Worm (Caenorhabditis elegans): ENCODE measurements around the gene mcu-1.

Gene mcu-1

DNA sequence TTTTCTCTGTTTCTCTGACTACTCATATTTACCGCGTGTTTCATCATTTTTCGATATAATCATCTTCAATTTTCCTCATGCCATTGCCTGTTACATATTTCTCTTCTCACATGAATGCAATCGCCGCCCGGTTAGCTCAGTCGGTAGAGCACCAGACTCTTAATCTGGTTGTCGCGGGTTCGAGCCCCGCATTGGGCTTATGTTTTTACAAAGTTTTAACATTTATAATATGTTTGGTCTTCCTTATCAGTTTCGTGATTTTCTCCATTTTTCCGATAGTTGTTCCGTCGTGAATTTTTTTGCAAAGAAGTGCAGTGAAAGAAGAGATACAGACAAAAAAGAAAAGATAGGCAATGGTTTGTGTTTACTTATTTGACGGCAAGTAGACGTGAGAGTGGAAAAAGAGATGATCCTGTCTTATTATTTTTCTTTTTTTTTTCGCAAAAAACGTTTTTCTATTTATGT, 28.0 kb upstream of the mcu-1 start:
- TF ChIP-seq snpc-4 (tag; optimal IDR thresholded peaks at IDR 0.05): peak; percentile 34
- peak; percentile 70 for TF ChIP-seq C16A3.4 (tag; optimal IDR thresholded peaks at IDR 0.05)
- TF ChIP-seq lin-15B (tag; optimal IDR thresholded peaks at IDR 0.05): no peak
- no peak for TF ChIP-seq fkh-10 (GFP tag; optimal IDR thresholded peaks at IDR 0.05)
- peak; percentile 82 for TF ChIP-seq nhr-19 (GFP tag; conservative IDR thresholded peaks at IDR 0.05)
- TF ChIP-seq nhr-237 (tag; optimal IDR thresholded peaks at IDR 0.05): no peak
- peak; percentile 58 to 77 for TF ChIP-seq lsy-2 (tag; optimal IDR thresholded peaks at IDR 0.05)
- peak; percentile 86 for TF ChIP-seq dsc-1 (tag; optimal IDR thresholded peaks at IDR 0.05)
- TF ChIP-seq nhr-76 (tag; optimal IDR thresholded peaks at IDR 0.05): no peak
- TF ChIP-seq vab-15 (tag; optimal IDR thresholded peaks at IDR 0.05): no peak
- TF ChIP-seq ces-1 (GFP tag; optimal IDR thresholded peaks at IDR 0.05): no peak
- no peak for TF ChIP-seq nhr-84 (tag; optimal IDR thresholded peaks at IDR 0.05)
- peak; percentile 49 for TF ChIP-seq pqm-1 (tag; optimal IDR thresholded peaks at IDR 0.05)
- TF ChIP-seq sox-4 (tag; optimal IDR thresholded peaks at IDR 0.05): peak; percentile 9
- no peak for TF ChIP-seq nhr-12 (tag; optimal IDR thresholded peaks at IDR 0.05)
- no peak for TF ChIP-seq zip-4 (GFP tag; optimal IDR thresholded peaks at IDR 0.05)
- TF ChIP-seq unc-86 (tag; optimal IDR thresholded peaks at IDR 0.05): peak; percentile 24
- TF ChIP-seq C04F5.9 (tag; optimal IDR thresholded peaks at IDR 0.05): no peak
- peak; percentile 58 for TF ChIP-seq rnt-1 (tag; optimal IDR thresholded peaks at IDR 0.05)
- no peak for TF ChIP-seq hlh-17 (GFP tag; optimal IDR thresholded peaks at IDR 0.05; ENCODE audit: borderline replicate concordance)
- TF ChIP-seq alr-1 (tag; optimal IDR thresholded peaks at IDR 0.05; ENCODE audit: borderline replicate concordance): no peak
- TF ChIP-seq nhr-28 (tag; optimal IDR thresholded peaks at IDR 0.05): no peak
- no peak for TF ChIP-seq ceh-88 (GFP tag; IDR thresholded peaks at IDR 0.05)
- TF ChIP-seq grh-1 (GFP tag; IDR thresholded peaks at IDR 0.05): no peak; the same call in 1 of the 2 replicates
- TF ChIP-seq F16B12.6 (tag; optimal IDR thresholded peaks at IDR 0.05): no peak
- TF ChIP-seq mdl-1 (tag; optimal IDR thresholded peaks at IDR 0.05): peak in 1 of 2 experiments; percentile 56
- TF ChIP-seq jun-1 (tag; optimal IDR thresholded peaks at IDR 0.05): peak; percentile 45
- TF ChIP-seq aha-1 (tag; optimal IDR thresholded peaks at IDR 0.05): no peak
- TF ChIP-seq efl-1 (optimal IDR thresholded peaks at IDR 0.05): peak; percentile 23 to 53
- peak in 1 of 2 experiments; percentile 95 for TF ChIP-seq efl-1 (GFP tag; optimal IDR thresholded peaks at IDR 0.05 in 1 of 2)
- TF ChIP-seq lir-3 (tag; optimal IDR thresholded peaks at IDR 0.05; ENCODE audit: poor library complexity): peak; percentile 52
- no peak for TF ChIP-seq ets-5 (GFP tag; IDR thresholded peaks at IDR 0.05)
- peak; percentile 91 for TF ChIP-seq nhr-85 (tag)
- no peak for TF ChIP-seq unc-62 (GFP tag; optimal IDR thresholded peaks at IDR 0.05)
- TF ChIP-seq elt-2 (tag; optimal IDR thresholded peaks at IDR 0.05): peak; percentile 89
- peak; percentile 55 for TF ChIP-seq aly-2 (tag; optimal IDR thresholded peaks at IDR 0.05)
- TF ChIP-seq ceh-90 (tag; optimal IDR thresholded peaks at IDR 0.05): no peak
- peak; percentile 47 for TF ChIP-seq ceh-8 (GFP tag; optimal IDR thresholded peaks at IDR 0.05)
- no peak for TF ChIP-seq fkh-4 (tag; optimal IDR thresholded peaks at IDR 0.05; ENCODE audit: borderline replicate concordance)
- peak; percentile 46 for TF ChIP-seq pag-3 (tag; optimal IDR thresholded peaks at IDR 0.05; ENCODE audit: borderline replicate concordance, insufficient read depth)
- peak; percentile 90 for TF ChIP-seq nhr-90 (tag; optimal IDR thresholded peaks at IDR 0.05; ENCODE audit: poor library complexity)
- peak; percentile 71 for TF ChIP-seq hpl-2 (GFP tag; optimal IDR thresholded peaks at IDR 0.05)
- no peak for TF ChIP-seq ama-1 (optimal IDR thresholded peaks at IDR 0.05)
- no peak for TF ChIP-seq unc-30 (tag; optimal IDR thresholded peaks at IDR 0.05)
- TF ChIP-seq skn-1 (tag; optimal IDR thresholded peaks at IDR 0.05): peak; percentile 85
- peak; percentile 85 for TF ChIP-seq lin-14 (GFP tag; optimal IDR thresholded peaks at IDR 0.05)
- TF ChIP-seq Y116A8C.19 (tag; optimal IDR thresholded peaks at IDR 0.05; ENCODE audit: borderline replicate concordance): no peak
- peak in 1 of 2 experiments; percentile 65 for TF ChIP-seq ztf-11 (tag; optimal IDR thresholded peaks at IDR 0.05)
- no peak for TF ChIP-seq sptf-1 (tag; optimal IDR thresholded peaks at IDR 0.05)
- peak in 5 of 6 experiments; percentile 19 to 89 (median 46) for TF ChIP-seq elt-3 (tag; optimal IDR thresholded peaks at IDR 0.05)
- no peak for TF ChIP-seq unc-98 (GFP tag; IDR thresholded peaks at IDR 0.05)
- peak; percentile 86 for TF ChIP-seq nhr-47 (tag; optimal IDR thresholded peaks at IDR 0.05)
- TF ChIP-seq ceh-63 (GFP tag; optimal IDR thresholded peaks at IDR 0.05): no peak
